Worm (Caenorhabditis elegans) whole organism, L4 larva: ENCODE data around the gene his-39.

Experiments
- arid-1 ChIP-seq: fragments of 200-800 bp; sonication (Bioruptor generic); conservative IDR thresholded peaks from 2 replicates; pipeline ENCODE4 v1.3.6; 2022; ENCODE audit warnings: missing genetic modification reagents, missing genetic modification characterization, missing compliant biosample characterization

The his-39 gene

ce11 chrV:8580961-8581360 is 44.6 kb downstream of the his-39 start, which contains the start of gene C10B5.1 (continued):
- no peak for TF ChIP-seq arid-1 (GFP tag; lab: Robert Waterston, UW)
